Worm (Caenorhabditis elegans) whole organism, L2 larva: ENCODE data around the gene F08D12.3.

Experiments used
- alr-1 ChIP-seq: fragments of 150-350 bp; optimal IDR thresholded peaks from 2 replicates; lab custom pipeline; 2014; ENCODE audit warnings: missing biosample characterization, missing genetic modification characterization
- ama-1 ChIP-seq: fragments of 150-350 bp; optimal IDR thresholded peaks from 2 replicates; lab custom pipeline; 2018; ENCODE audit warnings: inconsistent platforms
- dmd-4 ChIP-seq: sonication (generic microtip); optimal IDR thresholded peaks from 2 replicates; lab custom pipeline; 2017; ENCODE audit warnings: missing biosample characterization, missing genetic modification characterization
- elt-1 ChIP-seq: fragments of 150-350 bp; optimal IDR thresholded peaks from 2 replicates; lab custom pipeline; 2014; ENCODE audit warnings: missing biosample characterization, missing genetic modification characterization
- elt-3 ChIP-seq: sonication (generic microtip); optimal IDR thresholded peaks from 2 replicates; lab custom pipeline; 2017; ENCODE audit warnings: missing biosample characterization, missing genetic modification characterization
- fos-1 ChIP-seq: fragments of 150-350 bp; optimal IDR thresholded peaks from 2 replicates; lab custom pipeline; 2014; ENCODE audit warnings: missing biosample characterization, missing genetic modification characterization
- mab-5 ChIP-seq: fragments of 150-350 bp; optimal IDR thresholded peaks from 2 replicates; lab custom pipeline; 2014; ENCODE audit warnings: missing biosample characterization, missing genetic modification characterization
- nhr-237 ChIP-seq: fragments of 150-350 bp; optimal IDR thresholded peaks from 2 replicates; lab custom pipeline; 2014; ENCODE audit warnings: missing biosample characterization, missing genetic modification characterization
- nhr-25 ChIP-seq: fragments of 150-350 bp; sonication (generic microtip); optimal IDR thresholded peaks from 3 replicates; lab custom pipeline; 2014; ENCODE audit warnings: missing biosample characterization, missing genetic modification characterization
- unc-62 ChIP-seq: fragments of 150-350 bp; optimal IDR thresholded peaks from 2 replicates; lab custom pipeline; 2014; ENCODE audit warnings: missing biosample characterization, missing genetic modification reagents, missing genetic modification characterization

DNA sequence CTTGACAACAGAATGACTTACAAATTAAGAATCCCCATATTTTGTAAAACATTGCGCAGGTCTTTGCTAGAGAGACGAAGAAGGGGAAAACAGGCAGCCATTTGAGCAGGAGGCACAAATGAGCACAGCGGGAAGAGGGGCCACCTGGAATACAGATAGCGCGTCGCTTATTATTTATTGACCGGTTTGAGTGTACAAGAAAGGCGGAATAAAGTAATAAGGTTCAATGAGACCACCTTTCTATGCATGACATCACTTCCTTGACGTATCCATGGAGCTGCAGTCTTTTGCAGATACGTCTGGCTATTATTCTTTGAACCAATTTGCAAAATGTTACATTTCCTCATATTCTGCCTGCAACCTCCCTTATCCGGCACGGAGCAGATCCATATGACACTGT is 4.4 kb upstream of the F08D12.3 start, which contains the start of gene fbxb-111:
- TF ChIP-seq elt-3 (tag; lab: Kevin White, UChicago) (no peak), fos-1 (tag; lab: Kevin White, UChicago) (no peak), nhr-25 (tag; lab: Kevin White, UChicago) (no peak), alr-1 (tag; lab: Kevin White, UChicago) (no peak), ama-1 (lab: Kevin White, UChicago) (no peak), nhr-237 (tag; lab: Kevin White, UChicago) (no peak), unc-62 (GFP tag; lab: Kevin White, UChicago) (no peak), elt-1 (tag; lab: Kevin White, UChicago) (no peak), dmd-4 (tag; lab: Kevin White, UChicago) (no peak), mab-5 (no peak)
